Fruit fly (Drosophila melanogaster): ENCODE data around the gene corolla.

corolla gene

DNA sequence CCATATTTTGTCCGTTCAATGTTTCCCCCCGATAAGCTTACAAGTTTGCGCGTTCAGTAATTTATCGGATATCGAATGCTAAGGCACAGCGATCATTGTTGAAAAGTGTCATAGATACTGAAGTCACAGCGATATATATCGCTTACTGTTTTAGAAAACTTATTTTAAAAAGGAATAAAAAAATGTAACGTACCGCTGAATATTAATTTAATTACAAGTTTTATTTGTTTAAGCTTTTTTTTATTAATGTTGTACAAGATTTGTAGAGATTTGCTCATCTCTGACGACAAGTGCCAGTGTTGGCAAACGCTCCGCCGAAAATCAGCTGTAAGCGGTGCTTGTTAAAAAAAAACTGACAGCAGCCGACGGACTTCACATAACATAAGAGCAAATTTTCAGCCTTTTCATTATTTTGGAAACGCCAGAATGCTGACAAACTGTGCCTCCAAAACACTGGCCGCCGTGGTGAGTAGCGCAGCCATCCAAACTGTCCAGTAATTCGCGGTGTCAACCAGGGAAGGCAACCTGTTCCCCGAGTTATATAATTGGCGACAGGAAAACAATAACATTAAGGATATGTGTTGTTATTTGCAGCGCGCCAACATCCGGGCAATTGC is at the start of gene corolla, which contains the start of gene ND-24:
TSS of gene corolla (minus strand) at position 52 of the 617 bp plus-strand sequence.
TSS of gene ND-24 (plus strand) at position 94 of the 617 bp plus-strand sequence.
- TF ChIP-seq esn (GFP tag; optimal IDR thresholded peaks at IDR 0.05) (peak; percentile 84), achi (GFP tag; optimal IDR thresholded peaks at IDR 0.05) (peak; percentile 90), cyc (GFP tag; optimal IDR thresholded peaks at IDR 0.05) (peak; percentile 82), topi (GFP tag; optimal IDR thresholded peaks at IDR 0.05) (peak; percentile 80), vri (GFP tag; optimal IDR thresholded peaks at IDR 0.05) (no peak), CG8319 (GFP tag; optimal IDR thresholded peaks at IDR 0.05) (peak; percentile 34), CG34406 (GFP tag; optimal IDR thresholded peaks at IDR 0.05) (peak; percentile 44), CG11902 (GFP tag; optimal IDR thresholded peaks at IDR 0.05) (peak; percentile 45), CG11294 (GFP tag; IDR thresholded peaks at IDR 0.05) (peak; percentile 43; the same call in 1 of the 2 replicates), salr (GFP tag; optimal IDR thresholded peaks at IDR 0.05) (peak in 1 of 2 experiments; percentile 70), svp (GFP tag) (no peak), ss (GFP tag; optimal IDR thresholded peaks at IDR 0.05) (no peak), net (GFP tag; optimal IDR thresholded peaks at IDR 0.05) (no peak), CG8119 (GFP tag; IDR thresholded peaks at IDR 0.05) (peak; percentile 45; the same call in 1 of the 3 replicates), Hr4 (GFP tag; optimal IDR thresholded peaks at IDR 0.05) (peak; percentile 80), CG16779 (tag; optimal IDR thresholded peaks at IDR 0.05) (no peak), CG6163 (GFP tag; IDR thresholded peaks at IDR 0.05) (peak; percentile 80), dsx (GFP tag; optimal IDR thresholded peaks at IDR 0.05; ENCODE audit: poor library complexity, severe bottlenecking) (peak; percentile 15), CG11762 (GFP tag; optimal IDR thresholded peaks at IDR 0.05; ENCODE audit: insufficient read depth) (no peak), CG31627 (GFP tag; optimal IDR thresholded peaks at IDR 0.05) (peak; percentile 81), lz (GFP tag; optimal IDR thresholded peaks at IDR 0.05) (peak; percentile 85), eg (GFP tag; IDR thresholded peaks at IDR 0.05) (peak; percentile 86), Ets96B (tag; optimal IDR thresholded peaks at IDR 0.05) (peak; percentile 49), Gug (GFP tag; IDR thresholded peaks at IDR 0.05) (peak; percentile 73), CG8632 (GFP tag; optimal IDR thresholded peaks at IDR 0.05) (peak; percentile 44), CG6854 (GFP tag; optimal IDR thresholded peaks at IDR 0.05) (no peak), Eip93F (GFP tag; optimal IDR thresholded peaks at IDR 0.05) (no peak), dac (GFP tag; optimal IDR thresholded peaks at IDR 0.05) (peak; percentile 10), acj6 (GFP tag; optimal IDR thresholded peaks at IDR 0.05) (peak; percentile 72), Sox14 (GFP tag; optimal IDR thresholded peaks at IDR 0.05) (peak; percentile 71), fd59A (GFP tag; optimal IDR thresholded peaks at IDR 0.05) (peak; percentile 34), Eip75B (GFP tag; optimal IDR thresholded peaks at IDR 0.05) (no peak), OdsH (GFP tag; optimal IDR thresholded peaks at IDR 0.05) (peak; percentile 73), fd85E (GFP tag; optimal IDR thresholded peaks at IDR 0.05) (no peak), CG10631 (GFP tag; optimal IDR thresholded peaks at IDR 0.05) (peak; percentile 85), CG6792 (GFP tag; optimal IDR thresholded peaks at IDR 0.05) (peak; percentile 67), Eip78C (GFP tag) (peak; percentile 89), Sox15 (GFP tag; optimal IDR thresholded peaks at IDR 0.05) (peak; percentile 32), Lpt (GFP tag; optimal IDR thresholded peaks at IDR 0.05) (peak; percentile 52), CG3032 (tag; optimal IDR thresholded peaks at IDR 0.05) (peak; percentile 51), CG4318 (GFP tag; optimal IDR thresholded peaks at IDR 0.05) (no peak), CG7368 (GFP tag; optimal IDR thresholded peaks at IDR 0.05) (no peak), CG15336 (GFP tag; IDR thresholded peaks at IDR 0.05) (peak; percentile 61)
